Fruit fly (Drosophila melanogaster): ENCODE data around the gene CG6983.

The CG6983 gene

DNA sequence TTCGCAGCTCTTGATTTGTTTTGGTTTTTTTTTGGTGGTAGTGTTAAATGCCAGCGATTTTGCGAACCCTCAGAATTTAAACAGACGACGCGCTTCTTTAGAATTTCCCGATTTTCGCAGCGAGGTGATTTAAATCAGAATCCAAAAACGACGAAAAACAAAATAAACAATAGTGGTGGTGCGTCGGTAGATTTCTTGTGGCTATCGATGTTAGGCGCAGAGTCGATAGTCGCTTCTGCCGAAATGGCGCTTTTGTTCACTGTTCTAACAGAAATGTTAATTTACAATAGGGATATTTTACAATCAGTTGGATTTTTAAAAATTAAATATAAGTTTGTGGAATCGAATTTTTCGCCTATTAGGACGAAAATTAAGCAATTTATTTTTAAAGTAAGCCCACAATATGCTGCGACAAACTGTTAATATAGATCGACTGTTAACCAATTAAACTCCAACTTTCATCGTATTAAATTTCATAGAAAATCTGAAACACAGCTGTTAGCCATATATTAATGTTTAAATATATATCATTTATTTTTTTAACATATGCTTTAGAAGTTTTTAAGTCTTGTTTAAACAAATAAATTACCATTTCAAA lies at the start of gene CG6983:
Gene CG6983, minus strand, starts transcription at position 176 of the 598 bp plus-strand sequence.
- TF ChIP-seq Jra (GFP tag; optimal IDR thresholded peaks at IDR 0.05) (no peak), h (GFP tag; optimal IDR thresholded peaks at IDR 0.05) (peak; percentile 4), jim (GFP tag; optimal IDR thresholded peaks at IDR 0.05) (peak; percentile 19), brk (GFP tag; optimal IDR thresholded peaks at IDR 0.05) (no peak), Hr83 (GFP tag; optimal IDR thresholded peaks at IDR 0.05; ENCODE audit: poor library complexity, severe bottlenecking) (peak; percentile 12)

DNA sequence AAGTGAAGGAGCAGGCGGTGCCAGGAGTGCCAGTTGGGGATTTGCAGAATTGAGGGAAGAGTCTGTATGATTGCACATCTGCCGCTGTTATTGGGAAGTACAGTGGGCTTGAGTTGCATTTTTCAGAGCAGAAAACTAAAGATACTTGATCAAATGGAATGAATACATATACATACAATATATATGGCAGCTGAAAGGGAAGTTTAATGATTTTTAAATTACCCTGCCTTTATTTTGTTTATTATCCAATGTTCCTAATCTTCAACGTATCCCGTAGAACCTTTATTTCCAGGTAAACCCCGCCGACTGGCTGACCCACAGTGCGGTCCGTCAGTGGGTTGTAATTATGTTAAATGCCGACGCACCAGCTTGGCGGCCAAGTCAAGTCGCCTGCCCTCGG lies 31.8 kb upstream of the CG6983 start:
- TF ChIP-seq pan (optimal IDR thresholded peaks at IDR 0.05) (no peak), h (GFP tag; optimal IDR thresholded peaks at IDR 0.05) (peak; percentile 18), HLH106 (tag; optimal IDR thresholded peaks at IDR 0.05) (peak; percentile 4), woc (GFP tag; optimal IDR thresholded peaks at IDR 0.05) (peak; percentile 60), foxo (GFP tag; optimal IDR thresholded peaks at IDR 0.05) (peak in 1 of 2 experiments; percentile 4), Hr83 (GFP tag; optimal IDR thresholded peaks at IDR 0.05; ENCODE audit: poor library complexity, severe bottlenecking) (no peak), fru (GFP tag; optimal IDR thresholded peaks at IDR 0.05) (peak; percentile 34), usp (GFP tag; optimal IDR thresholded peaks at IDR 0.05) (no peak)

dm6 chr3L:8461229-8462004 lies 12.2 kb upstream of the CG6983 start:
- TF ChIP-seq psq (GFP tag; optimal IDR thresholded peaks at IDR 0.05) = peak; percentile 0
- TF ChIP-seq Mio (GFP tag; optimal IDR thresholded peaks at IDR 0.05) = no peak
- no peak for TF ChIP-seq rgr (GFP tag; optimal IDR thresholded peaks at IDR 0.05)
- no peak for TF ChIP-seq sv (GFP tag; optimal IDR thresholded peaks at IDR 0.05)
- TF ChIP-seq CG9705 (GFP tag; optimal IDR thresholded peaks at IDR 0.05) = no peak
- peak; percentile 25 for TF ChIP-seq h (GFP tag; optimal IDR thresholded peaks at IDR 0.05)

DNA sequence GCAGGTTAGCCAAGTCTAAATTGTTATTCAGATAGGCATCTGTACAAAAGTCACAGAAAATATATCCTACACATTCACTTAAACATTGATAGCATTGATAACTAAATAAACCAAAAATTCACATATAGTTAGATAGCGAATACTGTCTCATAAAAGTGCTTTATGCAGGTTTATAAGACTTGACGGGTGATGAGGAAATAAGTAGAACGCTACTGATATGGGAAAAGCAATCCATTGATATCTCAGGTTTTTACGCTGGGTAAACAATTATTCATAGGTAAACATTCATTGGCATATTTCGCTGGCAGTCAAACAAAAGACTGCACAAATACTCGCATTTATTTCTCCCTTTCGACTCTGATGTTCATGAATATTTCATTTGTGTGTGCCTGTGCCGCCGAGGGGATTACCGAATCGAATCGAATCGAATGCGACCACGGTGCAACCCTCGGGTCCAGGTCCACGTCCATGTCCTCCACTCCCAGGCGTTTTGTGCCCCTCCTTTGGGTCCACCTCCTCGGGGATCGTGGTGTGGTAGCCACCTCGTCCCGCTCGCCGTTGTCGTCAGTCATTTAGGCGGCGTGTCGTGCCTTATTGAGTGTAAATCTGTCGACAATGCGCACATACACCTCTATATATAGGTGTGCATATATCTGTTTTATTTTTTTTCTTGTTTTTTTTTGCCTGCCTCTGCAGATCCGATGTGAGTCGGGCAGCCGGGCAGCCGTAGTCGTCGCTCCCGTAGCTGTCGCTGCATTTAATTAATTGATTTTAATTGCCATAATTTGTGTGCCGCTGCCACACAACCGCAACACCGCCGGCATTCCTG lies 11.1 kb upstream of the CG6983 start:
- TF ChIP-seq Mio (GFP tag; optimal IDR thresholded peaks at IDR 0.05) = no peak
- TF ChIP-seq ey (GFP tag; optimal IDR thresholded peaks at IDR 0.05) = no peak
- TF ChIP-seq sv (GFP tag; optimal IDR thresholded peaks at IDR 0.05) = no peak
- peak; percentile 10 for TF ChIP-seq Hr83 (GFP tag; optimal IDR thresholded peaks at IDR 0.05; ENCODE audit: poor library complexity, severe bottlenecking)
- TF ChIP-seq woc (GFP tag; optimal IDR thresholded peaks at IDR 0.05) = peak; percentile 56
- no peak for TF ChIP-seq tai (GFP tag; optimal IDR thresholded peaks at IDR 0.05)
- TF ChIP-seq h (GFP tag; optimal IDR thresholded peaks at IDR 0.05) = peak; percentile 19
- TF ChIP-seq Sp1 (GFP tag; optimal IDR thresholded peaks at IDR 0.05) = no peak
- peak; percentile 22 for TF ChIP-seq rgr (GFP tag; optimal IDR thresholded peaks at IDR 0.05)
- no peak for TF ChIP-seq Abd-B (GFP tag; optimal IDR thresholded peaks at IDR 0.05)
- TF ChIP-seq dl (GFP tag; optimal IDR thresholded peaks at IDR 0.05; ENCODE audit: insufficient read depth in 1 of 2, partially characterized antibody in 2 of 2) = no peak
- TF ChIP-seq CG32264 (GFP tag; optimal IDR thresholded peaks at IDR 0.05) = no peak
- no peak for TF ChIP-seq OdsH (GFP tag; optimal IDR thresholded peaks at IDR 0.05)
- no peak for TF ChIP-seq Jra (GFP tag; optimal IDR thresholded peaks at IDR 0.05)
- TF ChIP-seq Vsx2 (GFP tag; optimal IDR thresholded peaks at IDR 0.05; ENCODE audit: partially characterized antibody) = no peak
- TF ChIP-seq psq (GFP tag; optimal IDR thresholded peaks at IDR 0.05) = peak; percentile 16
- TF ChIP-seq N (GFP tag; optimal IDR thresholded peaks at IDR 0.05) = no peak
- peak; percentile 21 for TF ChIP-seq br (GFP tag; optimal IDR thresholded peaks at IDR 0.05)
- TF ChIP-seq Hr78 (GFP tag; optimal IDR thresholded peaks at IDR 0.05) = no peak
- TF ChIP-seq dmrt93B (GFP tag; optimal IDR thresholded peaks at IDR 0.05) = peak; percentile 34
- peak in 1 of 2 experiments; percentile 34 for TF ChIP-seq foxo (GFP tag; optimal IDR thresholded peaks at IDR 0.05)
- TF ChIP-seq Rel (GFP tag; optimal IDR thresholded peaks at IDR 0.05) = no peak
- peak; percentile 31 for TF ChIP-seq Rel (tag; optimal IDR thresholded peaks at IDR 0.05)
- peak; percentile 10 for TF ChIP-seq HLH106 (tag; optimal IDR thresholded peaks at IDR 0.05)
- TF ChIP-seq Dfd (GFP tag; optimal IDR thresholded peaks at IDR 0.05) = no peak
- TF ChIP-seq Dif (GFP tag; optimal IDR thresholded peaks at IDR 0.05; ENCODE audit: partially characterized antibody) = no peak
- TF ChIP-seq lola (GFP tag; optimal IDR thresholded peaks at IDR 0.05) = no peak
- no peak for TF ChIP-seq CG9705 (GFP tag; optimal IDR thresholded peaks at IDR 0.05)
